Worm (Caenorhabditis elegans): ENCODE measurements around the gene pde-12.
A peak's percentile ranks its signal among the peaks of the same experiment; 100 is the strongest.

Gene pde-12

DNA sequence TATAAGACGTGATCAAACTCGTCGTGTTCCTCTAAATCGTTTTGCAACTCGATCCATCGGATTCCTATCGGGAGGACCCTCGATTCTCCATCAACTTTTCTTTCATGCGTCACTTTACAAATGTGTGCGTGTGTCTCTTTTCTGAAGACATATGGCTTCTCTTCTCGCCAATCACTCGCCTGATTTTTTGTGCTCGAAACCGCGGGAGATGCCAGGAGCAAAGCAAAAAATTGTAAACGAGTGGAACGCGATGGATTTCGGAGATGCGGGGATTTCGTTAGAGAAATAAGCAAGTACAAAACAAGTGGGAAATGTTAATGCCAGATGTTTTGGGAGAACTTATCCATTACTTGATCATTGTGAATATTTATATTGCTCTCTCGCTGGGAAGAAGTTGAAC lies 20.6 kb downstream of the pde-12 start:
- TF ChIP-seq bed-3 (GFP tag; optimal IDR thresholded peaks at IDR 0.05) (no peak), hlh-1 (tag; optimal IDR thresholded peaks at IDR 0.05) (peak; percentile 30), unc-120 (tag; optimal IDR thresholded peaks at IDR 0.05; ENCODE audit: poor library complexity, severe bottlenecking) (peak; percentile 12)

DNA sequence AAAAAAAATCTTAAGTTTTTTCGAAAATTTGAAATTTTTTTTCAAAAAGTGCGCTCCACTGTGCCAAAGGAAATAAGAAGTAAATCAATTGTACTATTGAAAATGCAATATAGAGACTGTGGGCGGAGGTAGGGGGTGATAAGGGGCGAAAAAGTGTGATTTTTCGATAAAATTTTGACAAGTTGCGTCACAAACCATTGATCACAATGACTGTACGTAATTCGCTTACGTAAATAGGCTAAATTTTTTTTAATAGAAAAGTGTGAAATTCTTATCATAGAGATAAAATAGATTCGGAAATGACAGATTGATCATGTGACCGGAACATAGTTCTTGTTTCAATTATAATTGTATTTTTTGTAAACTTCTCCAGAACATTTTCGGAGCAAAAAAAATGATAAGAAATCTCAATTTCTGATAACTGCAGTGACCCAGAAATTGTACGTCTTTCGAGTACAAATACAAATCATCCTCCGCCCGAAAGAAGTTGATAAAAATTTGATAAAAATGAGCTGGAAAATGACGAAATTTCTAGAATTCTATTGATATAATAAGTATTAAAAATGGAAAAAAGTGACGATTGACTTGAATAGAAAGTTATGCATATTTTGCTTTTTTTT lies 22.2 kb downstream of the pde-12 start:
- TF ChIP-seq zip-8 (tag; optimal IDR thresholded peaks at IDR 0.05) (peak; percentile 22), lin-32 (GFP tag; optimal IDR thresholded peaks at IDR 0.05) (no peak)

DNA sequence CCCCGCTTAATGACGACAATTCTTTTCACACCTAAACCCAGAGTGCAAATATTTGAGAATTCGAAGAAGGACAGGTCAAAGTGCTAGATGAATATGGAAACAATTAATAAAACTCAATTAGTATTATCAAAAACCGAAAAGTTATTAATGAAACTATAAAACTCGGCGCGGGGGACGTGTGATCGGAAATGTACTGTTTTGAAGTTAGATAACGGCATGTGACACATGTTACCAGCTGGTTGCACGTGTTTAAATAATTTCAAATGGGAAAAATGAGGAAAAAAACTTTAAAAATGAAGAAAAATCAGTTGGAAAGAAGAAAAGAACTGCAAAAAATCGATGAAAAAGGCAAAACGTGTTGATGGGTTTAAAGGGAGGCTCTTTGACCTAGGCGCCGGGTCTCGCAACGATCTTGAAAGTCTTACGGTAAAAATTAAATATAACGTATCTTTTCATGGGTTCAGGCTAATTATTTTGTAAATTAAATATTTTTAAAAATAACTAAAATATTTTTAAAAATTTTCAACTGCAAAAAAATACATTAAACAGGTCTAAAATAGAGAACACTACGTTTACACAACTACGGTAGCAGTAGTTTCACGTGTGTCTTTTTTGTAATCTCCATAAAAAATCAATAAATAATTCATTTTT lies 24.1 kb downstream of the pde-12 start:
- TF ChIP-seq tbx-8 (GFP tag; optimal IDR thresholded peaks at IDR 0.05) (no peak), snpc-4 (tag; optimal IDR thresholded peaks at IDR 0.05) (no peak), mls-2 (tag; optimal IDR thresholded peaks at IDR 0.05) (no peak), nhr-2 (tag; optimal IDR thresholded peaks at IDR 0.05) (no peak), lin-13 (tag; optimal IDR thresholded peaks at IDR 0.05) (no peak), lsy-2 (tag; optimal IDR thresholded peaks at IDR 0.05) (peak; percentile 8), M03D4.4 (tag; optimal IDR thresholded peaks at IDR 0.05) (no peak), elt-1 (tag; optimal IDR thresholded peaks at IDR 0.05; ENCODE audit: borderline replicate concordance, insufficient read depth) (no peak)

DNA sequence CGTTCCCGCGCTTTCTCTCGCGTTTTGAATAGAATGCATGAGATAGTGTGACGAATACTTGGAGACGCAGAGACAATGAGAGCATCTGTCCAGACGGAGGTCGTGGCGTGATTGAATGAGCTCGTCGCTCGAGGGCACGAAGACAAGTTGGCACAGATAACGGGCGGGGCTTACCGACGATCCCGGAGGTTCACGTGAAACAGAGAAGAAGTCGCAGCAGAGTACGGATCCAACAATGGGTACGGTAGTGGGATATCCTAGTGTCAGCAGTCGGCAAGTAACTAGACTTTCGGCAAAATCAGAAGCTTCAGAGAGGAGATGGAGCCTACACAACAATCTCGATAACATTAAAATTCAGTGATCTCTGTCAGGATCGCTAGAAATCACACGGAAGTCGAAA lies 25.0 kb downstream of the pde-12 start:
- TF ChIP-seq mep-1 (tag; optimal IDR thresholded peaks at IDR 0.05) (no peak), hlh-1 (tag; optimal IDR thresholded peaks at IDR 0.05) (no peak), drap-1 (GFP tag; optimal IDR thresholded peaks at IDR 0.05) (no peak), unc-62 (GFP tag; optimal IDR thresholded peaks at IDR 0.05) (peak; percentile 40), cnd-1 (tag; optimal IDR thresholded peaks at IDR 0.05) (peak; percentile 59), nhr-237 (tag; optimal IDR thresholded peaks at IDR 0.05) (no peak), lin-32 (GFP tag; optimal IDR thresholded peaks at IDR 0.05) (no peak), nhr-2 (tag; optimal IDR thresholded peaks at IDR 0.05) (no peak)

DNA sequence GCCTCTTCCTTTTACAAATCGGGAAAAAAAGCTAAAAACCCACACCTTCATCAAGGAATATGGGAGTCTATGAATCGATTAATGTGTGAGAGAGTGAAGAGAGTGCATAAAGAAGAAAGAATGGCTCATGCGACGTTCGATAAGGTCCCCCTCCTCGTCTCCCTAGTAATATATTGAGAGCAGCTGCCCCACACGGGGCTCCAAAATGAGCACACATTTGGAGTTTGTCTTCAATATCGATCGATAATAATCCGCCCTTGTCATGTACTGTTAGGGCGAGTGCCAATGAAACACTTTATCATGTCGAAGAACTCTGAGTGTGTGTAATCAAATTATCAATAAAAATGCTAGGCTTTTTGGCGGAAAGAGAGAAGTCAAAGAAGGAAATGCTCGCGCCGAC lies 25.6 kb downstream of the pde-12 start:
- no peak for TF ChIP-seq ztf-11 (tag; optimal IDR thresholded peaks at IDR 0.05)
- TF ChIP-seq ces-1 (GFP tag; optimal IDR thresholded peaks at IDR 0.05), result peak; percentile 36

DNA sequence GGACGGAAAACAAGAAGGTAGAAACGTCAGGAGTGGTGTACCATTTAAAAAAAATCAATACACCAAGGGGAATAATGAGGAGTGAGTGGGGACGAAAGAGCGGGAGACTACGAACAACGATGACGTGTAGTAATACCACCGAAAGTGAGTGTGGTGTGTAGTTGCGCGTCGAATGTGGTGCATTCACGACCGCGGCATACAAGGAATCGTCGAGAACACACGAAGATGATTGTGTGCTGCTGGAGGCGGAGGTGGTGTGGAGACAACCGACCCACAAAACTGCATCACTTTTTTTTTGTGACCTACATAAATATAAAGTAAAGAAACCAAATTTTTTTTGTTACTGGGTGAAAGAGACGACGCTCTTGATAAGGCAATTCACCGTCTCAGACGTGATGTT lies 26.5 kb downstream of the pde-12 start:
- TF ChIP-seq pha-4 (tag; optimal IDR thresholded peaks at IDR 0.05), result peak; percentile 54
- TF ChIP-seq M03D4.4 (tag; optimal IDR thresholded peaks at IDR 0.05), result peak; percentile 44
- no peak for TF ChIP-seq unc-39 (tag; optimal IDR thresholded peaks at IDR 0.05)
- peak; percentile 50 for TF ChIP-seq nhr-12 (tag; optimal IDR thresholded peaks at IDR 0.05)
- peak; percentile 50 for TF ChIP-seq blmp-1 (tag; optimal IDR thresholded peaks at IDR 0.05)
- TF ChIP-seq drap-1 (GFP tag; optimal IDR thresholded peaks at IDR 0.05), result peak; percentile 37
- peak; percentile 68 for TF ChIP-seq lin-13 (tag; optimal IDR thresholded peaks at IDR 0.05)
- TF ChIP-seq cnd-1 (tag; optimal IDR thresholded peaks at IDR 0.05), result peak; percentile 54
- no peak for TF ChIP-seq zip-8 (tag; optimal IDR thresholded peaks at IDR 0.05)
- peak; percentile 67 for TF ChIP-seq sptf-1 (tag; optimal IDR thresholded peaks at IDR 0.05)
- TF ChIP-seq nhr-76 (tag; optimal IDR thresholded peaks at IDR 0.05), result no peak
- no peak for TF ChIP-seq snpc-4 (tag; optimal IDR thresholded peaks at IDR 0.05)
- peak; percentile 62 for TF ChIP-seq mep-1 (tag; optimal IDR thresholded peaks at IDR 0.05)
- no peak for TF ChIP-seq ztf-11 (tag; optimal IDR thresholded peaks at IDR 0.05)

DNA sequence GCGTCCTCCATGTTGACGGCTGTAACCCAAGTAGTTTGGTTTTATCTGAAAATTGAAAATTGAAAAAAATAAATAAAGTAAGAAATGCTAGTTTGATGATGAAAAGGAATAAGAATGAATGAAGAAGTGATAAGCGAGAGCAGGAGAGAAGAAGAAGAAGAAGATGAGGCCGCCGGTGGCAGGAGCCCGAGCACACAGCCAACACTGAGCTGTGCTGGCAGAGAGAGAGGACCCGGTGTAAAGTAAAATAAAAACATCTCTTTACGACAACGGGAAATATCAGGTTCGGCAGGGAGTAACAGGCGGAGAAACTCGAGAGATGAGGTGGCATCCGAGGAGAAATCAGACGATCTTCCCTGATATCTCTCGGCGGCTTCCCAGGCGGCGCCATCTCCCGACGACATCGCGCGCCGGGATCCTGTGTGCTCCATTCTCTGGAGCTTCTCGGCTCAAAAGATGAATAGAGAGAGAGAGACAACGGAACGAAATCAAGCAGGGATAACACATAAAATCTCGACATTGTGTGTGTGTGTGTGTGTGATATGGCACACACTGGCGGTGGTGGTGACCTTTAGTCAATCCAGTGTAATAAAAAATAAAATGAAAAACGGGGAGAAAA lies 27.9 kb downstream of the pde-12 start, which contains the start of gene sca-1:
sca-1 (minus strand) TSS at position 51 of the 619 bp plus-strand sequence.
- no peak for TF ChIP-seq ceh-43 (GFP tag; optimal IDR thresholded peaks at IDR 0.05)
- no peak for TF ChIP-seq ham-2 (GFP tag; optimal IDR thresholded peaks at IDR 0.05)
- no peak for TF ChIP-seq sptf-1 (tag; optimal IDR thresholded peaks at IDR 0.05)
- peak; percentile 80 for TF ChIP-seq unc-62 (GFP tag; optimal IDR thresholded peaks at IDR 0.05)
- TF ChIP-seq hlh-1 (tag; optimal IDR thresholded peaks at IDR 0.05), result peak; percentile 8
- no peak for TF ChIP-seq drap-1 (GFP tag; optimal IDR thresholded peaks at IDR 0.05)
- TF ChIP-seq mls-2 (tag; optimal IDR thresholded peaks at IDR 0.05), result no peak
- TF ChIP-seq M03D4.4 (tag; optimal IDR thresholded peaks at IDR 0.05), result no peak
- TF ChIP-seq ceh-83 (GFP tag; optimal IDR thresholded peaks at IDR 0.05), result no peak
- TF ChIP-seq mep-1 (tag; optimal IDR thresholded peaks at IDR 0.05), result no peak
- peak; percentile 44 for TF ChIP-seq unc-120 (tag; optimal IDR thresholded peaks at IDR 0.05; ENCODE audit: poor library complexity, severe bottlenecking)

Measured in whole organism, mixed stage, embryonic.